Worm (Caenorhabditis elegans): ENCODE data around the gene lron-2.

ce11 chrV:9270442-9270841, 16.9 kb downstream of the lron-2 start:
- TF ChIP-seq aha-1 (tag; optimal IDR thresholded peaks at IDR 0.05), result no peak
- TF ChIP-seq ztf-11 (tag; optimal IDR thresholded peaks at IDR 0.05), result no peak
- TF ChIP-seq lsy-2 (tag; optimal IDR thresholded peaks at IDR 0.05), result no peak
- TF ChIP-seq lin-15B (tag; optimal IDR thresholded peaks at IDR 0.05), result no peak
- TF ChIP-seq fkh-10 (GFP tag; optimal IDR thresholded peaks at IDR 0.05), result no peak
- no peak for TF ChIP-seq lin-13 (GFP tag; optimal IDR thresholded peaks at IDR 0.05)
- TF ChIP-seq nhr-85 (tag), result no peak
- TF ChIP-seq unc-62 (GFP tag; optimal IDR thresholded peaks at IDR 0.05), result no peak
- TF ChIP-seq aly-2 (tag; optimal IDR thresholded peaks at IDR 0.05), result no peak
- no peak for TF ChIP-seq fos-1 (tag; optimal IDR thresholded peaks at IDR 0.05)
- TF ChIP-seq lin-39 (tag; optimal IDR thresholded peaks at IDR 0.05), result no peak
